Fruit fly (Drosophila melanogaster): ENCODE data around the gene Rhau.

Gene Rhau

dm6 chr2L:20775941-20776340, 18.2 kb upstream of the Rhau start:
- TF ChIP-seq fd96Ca (GFP tag; IDR thresholded peaks at IDR 0.05) (no peak), CG4496 (GFP tag; IDR thresholded peaks at IDR 0.05) (no peak), gl (tag; optimal IDR thresholded peaks at IDR 0.05) (no peak), Pif1B (GFP tag; optimal IDR thresholded peaks at IDR 0.05) (no peak), CG8301 (tag; optimal IDR thresholded peaks at IDR 0.05) (no peak), CG13204 (GFP tag; optimal IDR thresholded peaks at IDR 0.05) (no peak), CG12605 (GFP tag; IDR thresholded peaks at IDR 0.05) (no peak), Pif1A (GFP tag; optimal IDR thresholded peaks at IDR 0.05) (no peak), CG17806 (tag; optimal IDR thresholded peaks at IDR 0.05) (no peak), D1 (tag; optimal IDR thresholded peaks at IDR 0.05) (no peak), Ets98B (GFP tag; IDR thresholded peaks at IDR 0.05) (no peak), CG8159 (tag; optimal IDR thresholded peaks at IDR 0.05) (no peak)

DNA sequence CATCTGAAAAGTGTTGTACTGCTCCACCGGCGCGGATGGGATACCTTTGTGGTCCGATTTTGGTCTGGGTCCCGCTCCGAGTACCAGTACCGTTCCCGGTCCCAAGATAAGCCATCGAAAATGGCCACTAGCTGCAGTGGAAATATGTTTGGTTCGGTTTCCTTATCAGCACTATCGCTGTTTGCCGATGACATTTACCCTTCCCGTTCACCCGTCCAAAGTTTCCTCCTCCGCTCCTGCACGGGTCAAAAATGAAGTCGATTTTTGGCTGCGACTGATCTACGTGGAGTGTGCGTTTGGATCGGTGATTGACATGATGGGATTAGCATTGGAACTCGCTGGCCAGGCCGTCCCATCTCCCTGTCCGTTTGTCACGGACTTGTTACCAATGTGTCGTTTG, 16.7 kb upstream of the Rhau start:
- TF ChIP-seq CG12605 (GFP tag; IDR thresholded peaks at IDR 0.05) (no peak), CG32121 (GFP tag; IDR thresholded peaks at IDR 0.05) (no peak), CG34367 (tag; optimal IDR thresholded peaks at IDR 0.05) (no peak), Pif1B (GFP tag; optimal IDR thresholded peaks at IDR 0.05) (no peak), CG4496 (GFP tag; IDR thresholded peaks at IDR 0.05) (no peak), CG10348 (GFP tag; IDR thresholded peaks at IDR 0.05) (no peak), CG8159 (tag; optimal IDR thresholded peaks at IDR 0.05) (no peak), rn (GFP tag; IDR thresholded peaks at IDR 0.05) (no peak), EcR (GFP tag; optimal IDR thresholded peaks at IDR 0.05) (no peak), CG14655 (GFP tag; optimal IDR thresholded peaks at IDR 0.05) (no peak), Pif1A (GFP tag; optimal IDR thresholded peaks at IDR 0.05) (no peak)

dm6 chr2L:20773453-20774054, 15.8 kb upstream of the Rhau start:
- TF ChIP-seq fd96Ca (GFP tag; IDR thresholded peaks at IDR 0.05) (0 out of 3 replicates have a peak, but pooled peaks have one; percentile 28), gl (tag; optimal IDR thresholded peaks at IDR 0.05) (no peak)

- TF ChIP-seq Pif1A (GFP tag; optimal IDR thresholded peaks at IDR 0.05) (peak; percentile 59), CG17806 (tag; optimal IDR thresholded peaks at IDR 0.05) (no peak), EcR (GFP tag; optimal IDR thresholded peaks at IDR 0.05) (no peak), Pif1B (GFP tag; optimal IDR thresholded peaks at IDR 0.05) (peak; percentile 7), fd96Ca (GFP tag; IDR thresholded peaks at IDR 0.05) (peak; percentile 62; the same call in 2 of the 3 replicates), CG4496 (GFP tag; IDR thresholded peaks at IDR 0.05) (no peak; the same call in 1 of the 3 replicates), CG14655 (GFP tag; optimal IDR thresholded peaks at IDR 0.05) (no peak), CG12605 (GFP tag; IDR thresholded peaks at IDR 0.05) (no peak), CG15710 (tag; optimal IDR thresholded peaks at IDR 0.05) (peak; percentile 30), D1 (tag; optimal IDR thresholded peaks at IDR 0.05) (peak; percentile 28), gl (tag; optimal IDR thresholded peaks at IDR 0.05) (peak; percentile 19), CG34367 (tag; optimal IDR thresholded peaks at IDR 0.05) (no peak), Ets98B (GFP tag; IDR thresholded peaks at IDR 0.05) (peak; percentile 52), CG10348 (GFP tag; IDR thresholded peaks at IDR 0.05) (no peak), CG9948 (tag; optimal IDR thresholded peaks at IDR 0.05) (no peak), CG8159 (tag; optimal IDR thresholded peaks at IDR 0.05) (no peak), CG32121 (GFP tag; IDR thresholded peaks at IDR 0.05) (peak; percentile 40; the same call in 1 of the 2 replicates), CG8301 (tag; optimal IDR thresholded peaks at IDR 0.05) (no peak), Snoo (tag; optimal IDR thresholded peaks at IDR 0.05) (peak; percentile 66), rn (GFP tag; IDR thresholded peaks at IDR 0.05) (no peak), CG13204 (GFP tag; optimal IDR thresholded peaks at IDR 0.05) (no peak)
Observed at dm6 chr2L:20770242-20770769, 12.5 kb upstream of the Rhau start, which contains the start of gene cad. cad (plus strand) TSS chr2L:20770731.

dm6 chr2L:20768568-20769071, 10.8 kb upstream of the Rhau start:
- no peak for TF ChIP-seq CG17806 (tag; optimal IDR thresholded peaks at IDR 0.05)
- TF ChIP-seq CG9948 (tag; optimal IDR thresholded peaks at IDR 0.05): no peak
- TF ChIP-seq CG10348 (GFP tag; IDR thresholded peaks at IDR 0.05): no peak
- no peak for TF ChIP-seq CG14655 (GFP tag; optimal IDR thresholded peaks at IDR 0.05)
- no peak for TF ChIP-seq CG8159 (tag; optimal IDR thresholded peaks at IDR 0.05)
- TF ChIP-seq Snoo (tag; optimal IDR thresholded peaks at IDR 0.05): no peak
- no peak for TF ChIP-seq CG12605 (GFP tag; IDR thresholded peaks at IDR 0.05)
- no peak for TF ChIP-seq fd96Ca (GFP tag; IDR thresholded peaks at IDR 0.05)
- TF ChIP-seq CG34367 (tag; optimal IDR thresholded peaks at IDR 0.05): no peak
- no peak for TF ChIP-seq CG4496 (GFP tag; IDR thresholded peaks at IDR 0.05)
- no peak for TF ChIP-seq CG15710 (tag; optimal IDR thresholded peaks at IDR 0.05)
- no peak for TF ChIP-seq CG32121 (GFP tag; IDR thresholded peaks at IDR 0.05)
- TF ChIP-seq Pif1B (GFP tag; optimal IDR thresholded peaks at IDR 0.05): no peak
- no peak for TF ChIP-seq rn (GFP tag; IDR thresholded peaks at IDR 0.05)
- TF ChIP-seq Pif1A (GFP tag; optimal IDR thresholded peaks at IDR 0.05): no peak
- no peak for TF ChIP-seq EcR (GFP tag; optimal IDR thresholded peaks at IDR 0.05)
- no peak for TF ChIP-seq D1 (tag; optimal IDR thresholded peaks at IDR 0.05)
- no peak for TF ChIP-seq Ets98B (GFP tag; IDR thresholded peaks at IDR 0.05)

DNA sequence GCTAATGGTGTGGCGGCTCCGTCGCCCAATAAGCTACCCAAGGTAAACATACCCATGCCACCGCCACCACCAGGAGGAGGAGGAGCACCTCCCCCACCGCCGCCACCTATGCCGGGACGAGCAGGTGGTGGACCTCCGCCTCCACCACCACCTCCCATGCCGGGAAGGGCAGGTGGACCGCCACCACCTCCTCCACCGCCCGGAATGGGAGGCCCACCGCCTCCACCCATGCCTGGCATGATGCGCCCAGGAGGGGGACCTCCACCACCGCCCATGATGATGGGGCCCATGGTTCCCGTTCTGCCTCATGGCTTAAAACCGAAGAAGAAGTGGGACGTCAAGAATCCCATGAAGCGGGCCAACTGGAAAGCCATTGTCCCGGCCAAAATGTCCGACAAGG, 6.9 kb upstream of the Rhau start:
- no peak for TF ChIP-seq EcR (GFP tag; optimal IDR thresholded peaks at IDR 0.05)
- TF ChIP-seq CG15710 (tag; optimal IDR thresholded peaks at IDR 0.05): no peak
- TF ChIP-seq Pif1A (GFP tag; optimal IDR thresholded peaks at IDR 0.05): no peak
- TF ChIP-seq CG9948 (tag; optimal IDR thresholded peaks at IDR 0.05): no peak
- TF ChIP-seq CG12605 (GFP tag; IDR thresholded peaks at IDR 0.05): no peak
- TF ChIP-seq gl (tag; optimal IDR thresholded peaks at IDR 0.05): no peak
- no peak for TF ChIP-seq fd96Ca (GFP tag; IDR thresholded peaks at IDR 0.05)
- no peak for TF ChIP-seq CG17806 (tag; optimal IDR thresholded peaks at IDR 0.05)
- TF ChIP-seq rn (GFP tag; IDR thresholded peaks at IDR 0.05): no peak
- TF ChIP-seq CG13204 (GFP tag; optimal IDR thresholded peaks at IDR 0.05): no peak
- TF ChIP-seq CG10348 (GFP tag; IDR thresholded peaks at IDR 0.05): no peak
- TF ChIP-seq CG4496 (GFP tag; IDR thresholded peaks at IDR 0.05): no peak
- no peak for TF ChIP-seq D1 (tag; optimal IDR thresholded peaks at IDR 0.05)
- TF ChIP-seq CG14655 (GFP tag; optimal IDR thresholded peaks at IDR 0.05): no peak
- no peak for TF ChIP-seq Ets98B (GFP tag; IDR thresholded peaks at IDR 0.05)
- TF ChIP-seq CG32121 (GFP tag; IDR thresholded peaks at IDR 0.05): no peak
